Worm (Caenorhabditis elegans): ENCODE data around the gene ins-19.

ce11 chrII:3135293-3135692, 9.1 kb upstream of the ins-19 start:
- no peak for TF ChIP-seq B0019.2 (GFP tag; conservative IDR thresholded peaks at IDR 0.05)
- TF ChIP-seq ZK185.1 (tag; optimal IDR thresholded peaks at IDR 0.05; ENCODE audit: poor library complexity, severe bottlenecking), result no peak
- TF ChIP-seq nfyb-1 (GFP tag; IDR thresholded peaks at IDR 0.05), result no peak
- no peak for TF ChIP-seq akir-1 (GFP tag; optimal IDR thresholded peaks at IDR 0.05)
- TF ChIP-seq ceh-27 (GFP tag; optimal IDR thresholded peaks at IDR 0.05), result no peak
